Worm (Caenorhabditis elegans): Measurements from ENCODE around the gene fust-1.

ce11 chrII:7111657-7112049 lies 40.7 kb upstream of the fust-1 start, which contains the start of gene F10E7.5:
- no peak for TF ChIP-seq elt-1 (tag; optimal IDR thresholded peaks at IDR 0.05; ENCODE audit: borderline replicate concordance, insufficient read depth)
- no peak for TF ChIP-seq ztf-11 (tag; optimal IDR thresholded peaks at IDR 0.05)
- TF ChIP-seq unc-39 (tag; optimal IDR thresholded peaks at IDR 0.05), result no peak
- no peak for TF ChIP-seq sem-2 (GFP tag; optimal IDR thresholded peaks at IDR 0.05)
- TF ChIP-seq nhr-237 (tag; optimal IDR thresholded peaks at IDR 0.05), result peak; percentile 37
- no peak for TF ChIP-seq snpc-4 (tag; optimal IDR thresholded peaks at IDR 0.05)
- TF ChIP-seq mep-1 (tag; optimal IDR thresholded peaks at IDR 0.05), result peak; percentile 24
- no peak for TF ChIP-seq blmp-1 (tag; optimal IDR thresholded peaks at IDR 0.05)
- TF ChIP-seq lsy-2 (tag; optimal IDR thresholded peaks at IDR 0.05), result peak; percentile 98
